Worm (Caenorhabditis elegans) whole organism, late embryonic: ENCODE data around the gene slcf-2.

Experiments
- C08G9.2 ChIP-seq: sonication (generic microtip); optimal IDR thresholded peaks from 2 replicates; lab custom pipeline; 2016; ENCODE audit warnings: mild to moderate bottlenecking, missing genetic modification characterization, moderate library complexity, missing compliant biosample characterization
- K02D7.2 ChIP-seq: sonication (generic microtip); optimal IDR thresholded peaks from 2 replicates; lab custom pipeline; 2017; ENCODE audit warnings: mild to moderate bottlenecking, missing genetic modification characterization, missing compliant biosample characterization
- K09A11.1 ChIP-seq: sonication (generic microtip); optimal IDR thresholded peaks from 2 replicates; lab custom pipeline; 2017; ENCODE audit warnings: antibody characterized with exemption, mild to moderate bottlenecking, missing genetic modification characterization, missing compliant biosample characterization; ENCODE audit not compliant: insufficient read depth
- T23F11.4 ChIP-seq: fragments of 200-800 bp; sonication (Bioruptor generic); optimal IDR thresholded peaks from 2 replicates; lab custom pipeline; 2018; ENCODE audit warnings: mild to moderate bottlenecking, missing genetic modification characterization, missing compliant biosample characterization
- Y22D7AL.16 ChIP-seq: sonication (generic microtip); optimal IDR thresholded peaks from 2 replicates; lab custom pipeline; 2016; ENCODE audit warnings: missing genetic modification characterization, missing compliant biosample characterization
- ahr-1 ChIP-seq: sonication (generic microtip); optimal IDR thresholded peaks from 2 replicates; lab custom pipeline; 2016; ENCODE audit warnings: missing genetic modification characterization, missing compliant biosample characterization
- ceh-18 ChIP-seq: sonication (generic microtip); optimal IDR thresholded peaks from 2 replicates; lab custom pipeline; 2016; ENCODE audit warnings: missing genetic modification characterization, missing compliant biosample characterization
- ceh-19 ChIP-seq: fragments of 200-800 bp; sonication (Bioruptor generic); optimal IDR thresholded peaks from 2 replicates; lab custom pipeline; 2018; ENCODE audit warnings: mild to moderate bottlenecking, missing genetic modification characterization, missing compliant biosample characterization
- ceh-2 ChIP-seq: sonication (generic microtip); optimal IDR thresholded peaks from 2 replicates; lab custom pipeline; 2016; ENCODE audit warnings: missing genotype, missing genetic modification characterization, missing compliant biosample characterization
- ceh-24 ChIP-seq: sonication (generic microtip); optimal IDR thresholded peaks from 2 replicates; lab custom pipeline; 2016; ENCODE audit warnings: mild to moderate bottlenecking, missing genetic modification characterization, missing compliant biosample characterization
- ceh-30 ChIP-seq: fragments of 150-350 bp; optimal IDR thresholded peaks from 2 replicates; lab custom pipeline; 2014; ENCODE audit warnings: missing biosample characterization, missing genetic modification characterization
- ceh-31 ChIP-seq: sonication (generic microtip); optimal IDR thresholded peaks from 2 replicates; lab custom pipeline; 2016; ENCODE audit warnings: missing genetic modification characterization, missing compliant biosample characterization
- ceh-34 ChIP-seq: sonication (generic microtip); optimal IDR thresholded peaks from 2 replicates; lab custom pipeline; 2016; ENCODE audit warnings: mild to moderate bottlenecking, missing genetic modification characterization, missing compliant biosample characterization
- ceh-45 ChIP-seq: fragments of 200-800 bp; sonication (Bioruptor generic); IDR thresholded peaks from 2 replicates; pipeline ENCODE4 v1.3.6; 2022; ENCODE audit warnings: missing genetic modification reagents, missing genetic modification characterization, missing compliant biosample characterization
- ceh-48 ChIP-seq: sonication (generic microtip); optimal IDR thresholded peaks from 2 replicates; lab custom pipeline; 2016; ENCODE audit warnings: missing genetic modification characterization, inconsistent platforms, missing compliant biosample characterization
- ceh-9 ChIP-seq: sonication (generic microtip); optimal IDR thresholded peaks from 2 replicates; lab custom pipeline; 2016; ENCODE audit warnings: mild to moderate bottlenecking, missing genetic modification characterization, inconsistent platforms, missing compliant biosample characterization
- fkh-10 ChIP-seq: fragments of 150-350 bp; optimal IDR thresholded peaks from 2 replicates; lab custom pipeline; 2014; ENCODE audit warnings: missing biosample characterization, missing genetic modification reagents, missing genetic modification characterization
- gmeb-2 ChIP-seq: sonication (generic microtip); optimal IDR thresholded peaks from 2 replicates; lab custom pipeline; 2016; ENCODE audit warnings: missing genetic modification characterization, inconsistent platforms, missing compliant biosample characterization
- hlh-13 ChIP-seq: fragments of 200-800 bp; sonication (Bioruptor generic); optimal IDR thresholded peaks from 2 replicates; lab custom pipeline; 2018; ENCODE audit warnings: mild to moderate bottlenecking, missing genetic modification characterization, missing compliant biosample characterization
- hlh-6 ChIP-seq: sonication (generic microtip); optimal IDR thresholded peaks from 2 replicates; lab custom pipeline; 2016; ENCODE audit warnings: missing genotype, missing genetic modification characterization, missing compliant biosample characterization
- hlh-8 ChIP-seq: sonication (generic microtip); optimal IDR thresholded peaks from 2 replicates; lab custom pipeline; 2016; ENCODE audit warnings: missing genotype, missing genetic modification characterization, missing compliant biosample characterization
- lim-6 ChIP-seq: sonication (generic microtip); optimal IDR thresholded peaks from 2 replicates; lab custom pipeline; 2016; ENCODE audit warnings: missing genetic modification characterization, missing compliant biosample characterization
- lin-11 ChIP-seq: fragments of 200-800 bp; sonication (Bioruptor generic); optimal IDR thresholded peaks from 2 replicates; lab custom pipeline; 2018; ENCODE audit warnings: mild to moderate bottlenecking, missing genetic modification characterization, missing compliant biosample characterization
- nfya-1 ChIP-seq: sonication (generic microtip); optimal IDR thresholded peaks from 2 replicates; lab custom pipeline; 2017; ENCODE audit warnings: missing genetic modification characterization, mild to moderate bottlenecking, missing compliant biosample characterization, antibody characterized with exemption, moderate library complexity
- npax-4 ChIP-seq: sonication (generic microtip); optimal IDR thresholded peaks from 2 replicates; lab custom pipeline; 2016; ENCODE audit warnings: missing genetic modification characterization, missing compliant biosample characterization
- pat-9 ChIP-seq: fragments of 200-800 bp; sonication (Bioruptor generic); optimal IDR thresholded peaks from 2 replicates; lab custom pipeline; 2018; ENCODE audit warnings: mild to moderate bottlenecking, missing genetic modification characterization, moderate library complexity, missing compliant biosample characterization
- pha-2 ChIP-seq: sonication (generic microtip); optimal IDR thresholded peaks from 2 replicates; lab custom pipeline; 2017; ENCODE audit warnings: mild to moderate bottlenecking, missing genetic modification characterization, missing compliant biosample characterization
- pha-4 ChIP-seq: fragments of 150-350 bp; optimal IDR thresholded peaks from 2 replicates; lab custom pipeline; 2018; ENCODE audit warnings: missing biosample characterization, missing genetic modification reagents, missing genetic modification characterization
- rnt-1 ChIP-seq: sonication (generic microtip); optimal IDR thresholded peaks from 2 replicates; lab custom pipeline; 2016; ENCODE audit warnings: missing genetic modification characterization, missing compliant biosample characterization
- sdc-2 ChIP-seq: sonication (generic microtip); optimal IDR thresholded peaks from 2 replicates; lab custom pipeline; 2016; ENCODE audit warnings: missing genotype, missing genetic modification characterization, missing compliant biosample characterization
- sox-2 ChIP-seq: fragments of 200-800 bp; sonication (Bioruptor generic); IDR thresholded peaks from 2 replicates; pipeline ENCODE4 v1.3.6; 2022; ENCODE audit warnings: missing genetic modification reagents, missing genetic modification characterization, missing compliant biosample characterization
- syd-9 ChIP-seq: sonication (generic microtip); optimal IDR thresholded peaks from 2 replicates; lab custom pipeline; 2016; ENCODE audit warnings: mild to moderate bottlenecking, missing genetic modification characterization, moderate library complexity, missing compliant biosample characterization
- tbx-2 ChIP-seq: sonication (generic microtip); optimal IDR thresholded peaks from 2 replicates; lab custom pipeline; 2016; ENCODE audit warnings: missing genetic modification characterization, missing compliant biosample characterization
- ttx-3 ChIP-seq: sonication (generic microtip); optimal IDR thresholded peaks from 2 replicates; lab custom pipeline; 2016; ENCODE audit warnings: missing genetic modification reagents, missing genetic modification characterization, missing compliant biosample characterization
- unc-55 ChIP-seq: sonication (generic microtip); optimal IDR thresholded peaks from 2 replicates; lab custom pipeline; 2017; ENCODE audit warnings: missing biosample characterization, missing genetic modification reagents, missing genetic modification characterization
- unc-86 ChIP-seq: sonication (generic microtip); optimal IDR thresholded peaks from 2 replicates; lab custom pipeline; 2016; ENCODE audit warnings: missing genetic modification characterization, missing compliant biosample characterization
- zip-5 ChIP-seq: sonication (generic microtip); optimal IDR thresholded peaks from 2 replicates; lab custom pipeline; 2016; ENCODE audit warnings: missing genetic modification characterization, missing compliant biosample characterization
- ztf-16 ChIP-seq: sonication (generic microtip); optimal IDR thresholded peaks from 2 replicates; lab custom pipeline; 2017; ENCODE audit warnings: missing genetic modification characterization, missing compliant biosample characterization

slcf-2 gene

ce11 chrX:3362378-3362777 lies 31.3 kb upstream of the slcf-2 start, which contains the start of gene dhs-26:
TSS of gene dhs-26 (minus strand) at chrX:3362493.
- TF ChIP-seq npax-4 (tag; lab: Kevin White, UChicago) (no peak), ahr-1 (no peak), Y22D7AL.16 (tag; lab: Kevin White, UChicago) (no peak)

- TF ChIP-seq syd-9 (tag; lab: Kevin White, UChicago) (no peak), ceh-24 (tag; lab: Kevin White, UChicago) (no peak), lim-6 (no peak), unc-55 (no peak), Y22D7AL.16 (tag; lab: Kevin White, UChicago) (no peak), ttx-3 (tag; lab: Kevin White, UChicago) (no peak), ceh-31 (no peak), ceh-18 (no peak), ahr-1 (no peak), C08G9.2 (tag; lab: Kevin White, UChicago) (no peak), ceh-19 (no peak), pha-2 (tag; lab: Kevin White, UChicago) (no peak), pha-4 (tag; lab: Kevin White, UChicago) (no peak), ceh-34 (no peak), sox-2 (no peak), rnt-1 (tag; lab: Kevin White, UChicago) (no peak), unc-86 (tag; lab: Kevin White, UChicago) (no peak)
- TF ChIP-seq, all 69 proteins: peak for 0
Measured at ce11 chrX:3366782-3367181, 26.9 kb upstream of the slcf-2 start.

- TF ChIP-seq hlh-13 (GFP tag; lab: Kevin White, UChicago) (no peak), syd-9 (tag; lab: Kevin White, UChicago) (no peak), T23F11.4 (no peak), lim-6 (no peak), unc-86 (tag; lab: Kevin White, UChicago) (no peak), pha-2 (tag; lab: Kevin White, UChicago) (no peak), ahr-1 (no peak), zip-5 (tag; lab: Kevin White, UChicago) (no peak), ceh-9 (tag; lab: Kevin White, UChicago) (no peak), ceh-45 (GFP tag; lab: Robert Waterston, UW) (no peak), sox-2 (no peak), C08G9.2 (tag; lab: Kevin White, UChicago) (no peak)
- TF ChIP-seq, all 69 proteins: peak for 0
Measured at ce11 chrX:3368659-3369058, 25.0 kb upstream of the slcf-2 start, which contains the start of gene ZK563.2. TSS of gene ZK563.2 (plus strand) at chrX:3368959.

ce11 chrX:3369442-3369841 lies 24.2 kb upstream of the slcf-2 start:
- TF ChIP-seq ceh-9 (tag; lab: Kevin White, UChicago) (no peak), syd-9 (tag; lab: Kevin White, UChicago) (no peak), ztf-16 (tag; lab: Kevin White, UChicago) (no peak), ceh-30 (no peak), lin-11 (tag; lab: Kevin White, UChicago) (no peak), pha-2 (tag; lab: Kevin White, UChicago) (no peak), sdc-2 (tag; lab: Kevin White, UChicago) (no peak), npax-4 (tag; lab: Kevin White, UChicago) (no peak), ceh-34 (no peak), gmeb-2 (tag; lab: Kevin White, UChicago) (no peak), K02D7.2 (tag; lab: Kevin White, UChicago) (no peak), nfya-1 (tag; lab: Kevin White, UChicago) (no peak), ceh-2 (tag; lab: Kevin White, UChicago) (no peak), ceh-48 (no peak), tbx-2 (tag; lab: Kevin White, UChicago) (no peak), K09A11.1 (no peak), fkh-10 (GFP tag; lab: Kevin White, UChicago) (no peak), pat-9 (no peak), hlh-8 (tag; lab: Kevin White, UChicago) (no peak), hlh-6 (tag; lab: Kevin White, UChicago) (no peak)
